Worm (Caenorhabditis elegans): ENCODE results near the gene F43G6.10.

F43G6.10 gene

ce11 chrII:11798737-11799136, 10.4 kb upstream of the F43G6.10 start, which contains the start of gene hda-5:
hda-5 (plus strand) TSS chrII:11799037.
- TF ChIP-seq nhr-67 (tag; optimal IDR thresholded peaks at IDR 0.05) (no peak), nhr-28 (tag; optimal IDR thresholded peaks at IDR 0.05) (no peak), ama-1 (optimal IDR thresholded peaks at IDR 0.05) (no peak), R02D3.7 (tag; optimal IDR thresholded peaks at IDR 0.05) (no peak), unc-39 (tag; optimal IDR thresholded peaks at IDR 0.05) (no peak), nhr-23 (tag; optimal IDR thresholded peaks at IDR 0.05) (no peak), ztf-11 (tag; optimal IDR thresholded peaks at IDR 0.05) (no peak), elt-2 (tag; optimal IDR thresholded peaks at IDR 0.05) (no peak), egl-27 (tag; optimal IDR thresholded peaks at IDR 0.05) (no peak), nhr-43 (tag; optimal IDR thresholded peaks at IDR 0.05; ENCODE audit: poor library complexity, severe bottlenecking) (no peak), lin-15B (tag; optimal IDR thresholded peaks at IDR 0.05) (no peak), nhr-76 (tag; optimal IDR thresholded peaks at IDR 0.05) (no peak), fkh-2 (tag; optimal IDR thresholded peaks at IDR 0.05) (no peak), mdl-1 (tag; optimal IDR thresholded peaks at IDR 0.05) (no peak)

DNA sequence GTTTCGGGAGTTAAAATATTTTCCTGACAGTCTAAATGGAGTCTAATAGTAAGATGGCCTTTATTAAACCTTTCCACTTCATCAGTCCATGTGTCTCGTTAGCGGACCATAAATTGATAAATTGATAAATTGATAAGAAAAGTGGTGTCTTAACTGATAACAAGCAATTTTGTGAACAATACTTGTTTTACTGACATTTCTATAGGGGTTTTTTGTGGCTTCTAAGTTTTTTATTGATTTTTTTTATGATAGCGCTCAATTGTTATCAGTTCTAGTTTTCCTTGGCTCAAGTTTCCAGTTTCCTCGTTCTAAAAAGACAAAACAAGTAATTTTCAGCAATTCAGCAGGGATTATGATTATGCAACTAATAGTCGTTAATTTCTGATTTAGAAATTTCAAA, 6.7 kb upstream of the F43G6.10 start, which contains the start of gene F43G6.17:
TSS of gene F43G6.17 (plus strand) at position 301 of the 400 bp plus-strand sequence.
- TF ChIP-seq ama-1 (optimal IDR thresholded peaks at IDR 0.05), result no peak
- TF ChIP-seq ZK546.5 (tag; optimal IDR thresholded peaks at IDR 0.05), result no peak

DNA sequence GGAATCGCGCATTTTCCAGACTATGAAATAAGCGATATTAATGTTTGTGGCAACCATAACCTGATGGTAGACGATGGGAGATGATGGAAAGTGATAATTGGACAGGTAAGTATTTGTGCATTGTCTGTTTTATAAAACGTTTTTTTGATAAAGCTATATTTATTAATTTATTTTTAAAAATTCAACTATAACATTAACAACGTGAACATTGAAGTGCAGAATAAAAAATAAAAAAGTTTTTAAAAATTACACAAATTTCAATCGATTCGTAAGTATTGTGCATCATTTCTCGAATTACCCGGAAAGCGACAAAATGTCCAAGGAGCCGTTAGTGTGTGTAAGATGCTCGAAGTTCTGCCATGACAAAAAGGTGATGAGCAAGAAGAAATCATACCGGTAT, 2.9 kb upstream of the F43G6.10 start, which contains the start of gene jmjd-1.1:
TSS of gene jmjd-1.1 (plus strand) at position 301 of the 400 bp plus-strand sequence.
- TF ChIP-seq snpc-4 (tag; optimal IDR thresholded peaks at IDR 0.05) (no peak), lin-39 (tag; optimal IDR thresholded peaks at IDR 0.05) (no peak), nhr-237 (tag; optimal IDR thresholded peaks at IDR 0.05) (no peak), fkh-10 (GFP tag; optimal IDR thresholded peaks at IDR 0.05) (no peak), daf-12 (tag; optimal IDR thresholded peaks at IDR 0.05) (no peak), zag-1 (tag; optimal IDR thresholded peaks at IDR 0.05) (no peak), unc-62 (GFP tag; optimal IDR thresholded peaks at IDR 0.05) (no peak), egl-5 (tag; optimal IDR thresholded peaks at IDR 0.05) (no peak), nhr-77 (tag; optimal IDR thresholded peaks at IDR 0.05) (no peak), aly-2 (tag; optimal IDR thresholded peaks at IDR 0.05) (no peak), jun-1 (tag; optimal IDR thresholded peaks at IDR 0.05) (no peak), ceh-16 (tag; optimal IDR thresholded peaks at IDR 0.05) (no peak), mml-1 (tag; optimal IDR thresholded peaks at IDR 0.05) (no peak), nhr-76 (tag; optimal IDR thresholded peaks at IDR 0.05) (no peak), fkh-2 (tag; optimal IDR thresholded peaks at IDR 0.05) (no peak)

- TF ChIP-seq lin-39 (tag; optimal IDR thresholded peaks at IDR 0.05) (no peak), mdl-1 (tag; optimal IDR thresholded peaks at IDR 0.05) (no peak), pha-4 (tag; optimal IDR thresholded peaks at IDR 0.05) (no peak), ceh-82 (tag; optimal IDR thresholded peaks at IDR 0.05) (no peak), daf-12 (tag; optimal IDR thresholded peaks at IDR 0.05) (no peak), egl-27 (tag; optimal IDR thresholded peaks at IDR 0.05) (no peak), ztf-11 (tag; optimal IDR thresholded peaks at IDR 0.05) (no peak), nhr-23 (tag; optimal IDR thresholded peaks at IDR 0.05) (no peak), fos-1 (tag; optimal IDR thresholded peaks at IDR 0.05) (no peak)
Measured at ce11 chrII:11810436-11810835, 1.3 kb downstream of the F43G6.10 start, which contains the start of gene F43G6.7. F43G6.7 (plus strand) TSS chrII:11810790.

DNA sequence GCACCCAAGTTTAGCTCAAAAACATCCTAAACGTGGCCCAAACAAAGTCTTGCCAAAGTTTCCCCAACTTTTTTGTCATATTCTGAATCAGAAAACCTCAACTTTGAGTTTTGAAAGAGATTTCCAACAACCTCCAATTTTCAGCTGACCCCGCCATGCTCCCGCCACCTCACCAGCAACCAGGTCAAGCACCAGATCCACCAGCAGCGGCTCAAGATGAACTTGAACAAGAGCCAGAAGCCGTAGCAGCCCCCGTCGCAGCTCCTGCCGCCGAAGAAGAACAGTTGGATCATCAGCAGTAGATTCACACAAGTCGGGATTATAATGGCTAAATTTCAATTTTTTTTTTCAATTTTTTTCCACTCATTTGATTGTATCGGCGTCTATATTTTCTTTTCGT, 2.1 kb downstream of the F43G6.10 start:
- TF ChIP-seq pqm-1 (tag; optimal IDR thresholded peaks at IDR 0.05), result no peak
- no peak for TF ChIP-seq nhr-23 (tag; optimal IDR thresholded peaks at IDR 0.05)
- TF ChIP-seq nhr-11 (tag; optimal IDR thresholded peaks at IDR 0.05), result no peak
- TF ChIP-seq nhr-28 (tag; optimal IDR thresholded peaks at IDR 0.05), result no peak
- TF ChIP-seq unc-39 (tag; optimal IDR thresholded peaks at IDR 0.05), result no peak
- TF ChIP-seq nhr-25 (tag; optimal IDR thresholded peaks at IDR 0.05), result no peak
- no peak for TF ChIP-seq ztf-4 (tag; optimal IDR thresholded peaks at IDR 0.05)
- no peak for TF ChIP-seq sea-2 (GFP tag; optimal IDR thresholded peaks at IDR 0.05)
- TF ChIP-seq R02D3.7 (tag; optimal IDR thresholded peaks at IDR 0.05), result no peak
- TF ChIP-seq jun-1 (tag; optimal IDR thresholded peaks at IDR 0.05), result no peak

Data from whole organism, L3 larva.